Worm (Caenorhabditis elegans): ENCODE measurements around the gene srbc-20.

ce11 chrV:2137010-2137409 lies 9.9 kb upstream of the srbc-20 start:
- TF ChIP-seq nhr-11 (tag; optimal IDR thresholded peaks at IDR 0.05) (no peak), ztf-4 (tag; optimal IDR thresholded peaks at IDR 0.05) (no peak), lin-39 (tag; optimal IDR thresholded peaks at IDR 0.05) (no peak)
